Fruit fly (Drosophila melanogaster) whole organism, embryonic: Measurements from ENCODE around the gene Gr9a.

Experiments
- Abd-B ChIP-seq: fragments of 200-800 bp; sonication (Bioruptor generic); optimal IDR thresholded peaks from 2 replicates; lab custom pipeline; 2018; ENCODE audit warnings: missing biosample characterization, mild to moderate bottlenecking, missing genetic modification characterization, moderate library complexity
- Atf6 ChIP-seq: fragments of 200-800 bp; sonication (Bioruptor generic); IDR thresholded peaks from 2 replicates; pipeline ENCODE4 v1.3.6; 2022; ENCODE audit warnings: missing biosample characterization, missing genetic modification characterization
- B-H1 ChIP-seq: fragments of 200-800 bp; sonication (Bioruptor generic); IDR thresholded peaks from 3 replicates; pipeline ENCODE4 v1.3.6; 2022; ENCODE audit warnings: missing biosample characterization, missing genetic modification characterization
- CG10366 ChIP-seq: fragments of 200-800 bp; sonication (Bioruptor generic); IDR thresholded peaks from 2 replicates; pipeline ENCODE4 v1.3.6; 2022; ENCODE audit warnings: missing biosample characterization, missing genetic modification characterization
- CG10462 ChIP-seq: fragments of 200-800 bp; sonication (Bioruptor generic); optimal IDR thresholded peaks from 2 replicates; lab custom pipeline; 2016; ENCODE audit warnings: missing biosample characterization, missing genetic modification characterization
- CG10979 ChIP-seq: fragments of 200-800 bp; sonication (Bioruptor generic); optimal IDR thresholded peaks from 2 replicates; lab custom pipeline; 2018; ENCODE audit warnings: missing biosample characterization, mild to moderate bottlenecking, missing genetic modification characterization, moderate library complexity
- CG11456 ChIP-seq: fragments of 200-800 bp; sonication (Bioruptor generic); IDR thresholded peaks from 3 replicates; pipeline ENCODE4 v1.3.6; 2022; ENCODE audit warnings: missing biosample characterization, missing genetic modification characterization
- CG12104 ChIP-seq: fragments of 200-800 bp; sonication (Bioruptor generic); optimal IDR thresholded peaks from 3 replicates; lab custom pipeline; 2016; ENCODE audit warnings: missing biosample characterization, missing genetic modification characterization
- CG12942 ChIP-seq: fragments of 200-800 bp; sonication (Bioruptor generic); optimal IDR thresholded peaks from 3 replicates; lab custom pipeline; 2016; ENCODE audit warnings: missing biosample characterization, missing genetic modification characterization
- CG14710 ChIP-seq: fragments of 200-800 bp; sonication (Bioruptor generic); optimal IDR thresholded peaks from 3 replicates; lab custom pipeline; 2019; ENCODE audit warnings: missing biosample characterization, mild to moderate bottlenecking, missing genetic modification characterization, moderate library complexity
- CG15514 ChIP-seq: fragments of 200-800 bp; sonication (Bioruptor generic); optimal IDR thresholded peaks from 3 replicates; lab custom pipeline; 2017; ENCODE audit warnings: missing biosample characterization, missing genetic modification characterization, mild to moderate bottlenecking, moderate library complexity, missing genetic modification reagents
- CG15601 ChIP-seq: fragments of 200-800 bp; sonication (Bioruptor generic); optimal IDR thresholded peaks from 3 replicates; lab custom pipeline; 2019; ENCODE audit warnings: missing biosample characterization, mild to moderate bottlenecking, missing genetic modification characterization, moderate library complexity
- CG17328 ChIP-seq: fragments of 200-800 bp; sonication (Bioruptor generic); IDR thresholded peaks from 2 replicates; pipeline ENCODE4 v1.3.6; 2022; ENCODE audit warnings: missing biosample characterization, missing genetic modification characterization
- CG17385 ChIP-seq: fragments of 200-800 bp; sonication (Bioruptor generic); optimal IDR thresholded peaks from 3 replicates; lab custom pipeline; 2018; ENCODE audit warnings: missing biosample characterization, mild to moderate bottlenecking, missing genetic modification characterization
- CG17802 ChIP-seq: fragments of 200-800 bp; sonication (Bioruptor generic); optimal IDR thresholded peaks from 2 replicates; lab custom pipeline; 2018; ENCODE audit warnings: missing biosample characterization, mild to moderate bottlenecking, missing genetic modification characterization, moderate library complexity
- CG18476 ChIP-seq: fragments of 200-800 bp; sonication (Bioruptor generic); optimal IDR thresholded peaks from 2 replicates; lab custom pipeline; 2016; ENCODE audit warnings: missing biosample characterization, mild to moderate bottlenecking, missing genetic modification characterization
- CG2120 ChIP-seq: fragments of 200-800 bp; sonication (Bioruptor generic); optimal IDR thresholded peaks from 3 replicates; lab custom pipeline; 2016; ENCODE audit warnings: missing biosample characterization, missing genetic modification characterization
- CG2889 ChIP-seq: fragments of 200-800 bp; sonication (Bioruptor generic); IDR thresholded peaks from 3 replicates; pipeline ENCODE4 v1.3.6; 2022; ENCODE audit warnings: missing biosample characterization, missing genetic modification characterization
- CG34376 ChIP-seq: fragments of 200-800 bp; sonication (Bioruptor generic); optimal IDR thresholded peaks from 2 replicates; lab custom pipeline; 2018; ENCODE audit warnings: missing biosample characterization, mild to moderate bottlenecking, missing genetic modification characterization
- CG6254 ChIP-seq: fragments of 200-800 bp; sonication (Bioruptor generic); optimal IDR thresholded peaks from 3 replicates; lab custom pipeline; 2017; ENCODE audit warnings: mild to moderate bottlenecking, missing biosample characterization, missing genetic modification reagents, missing genetic modification characterization
- CG8765 ChIP-seq: fragments of 200-800 bp; sonication (Bioruptor generic); IDR thresholded peaks from 2 replicates; pipeline ENCODE4 v1.3.6; 2022; ENCODE audit warnings: missing biosample characterization, missing genetic modification characterization
- E2f1 ChIP-seq: fragments of 200-800 bp; sonication (Bioruptor generic); IDR thresholded peaks from 2 replicates; pipeline ENCODE4 v1.3.6; 2022; ENCODE audit warnings: missing biosample characterization, missing genetic modification characterization
- Eip74EF ChIP-seq, 2 experiments: fragments of 200-800 bp in 1 of 2; fragments of >200 bp in 1 of 2; sonication (Bioruptor generic) in 1 of 2; optimal IDR thresholded peaks; 2 replicates each; lab custom pipeline; 2017 to 2019; ENCODE audit warnings: missing biosample characterization in 2 of 2, missing genetic modification characterization in 2 of 2, mild to moderate bottlenecking in 1 of 2, moderate library complexity in 1 of 2
- Fer3 ChIP-seq: fragments of 200-800 bp; sonication (Bioruptor generic); optimal IDR thresholded peaks from 2 replicates; lab custom pipeline; 2018; ENCODE audit warnings: missing biosample characterization, mild to moderate bottlenecking, missing genetic modification characterization, moderate library complexity
- Hsf ChIP-seq: fragments of 200-800 bp; sonication (Bioruptor generic); optimal IDR thresholded peaks from 3 replicates; lab custom pipeline; 2016; ENCODE audit warnings: missing biosample characterization, missing genetic modification characterization
- Lhr ChIP-seq: fragments of 200-800 bp; sonication (Bioruptor generic); optimal IDR thresholded peaks from 3 replicates; lab custom pipeline; 2017; ENCODE audit warnings: mild to moderate bottlenecking, missing biosample characterization, missing genetic modification reagents, missing genetic modification characterization
- Mad ChIP-seq: fragments of 200-800 bp; sonication (Bioruptor generic); optimal IDR thresholded peaks from 2 replicates; lab custom pipeline; 2016; ENCODE audit warnings: missing biosample characterization, missing genetic modification characterization
- NFAT ChIP-seq: fragments of 200-800 bp; sonication (Bioruptor generic); IDR thresholded peaks from 2 replicates; pipeline ENCODE4 v1.3.6; 2022; ENCODE audit warnings: missing biosample characterization, missing genetic modification characterization
- Ptx1 ChIP-seq: fragments of 200-800 bp; sonication (Bioruptor generic); IDR thresholded peaks from 2 replicates; pipeline ENCODE4 v1.3.6; 2022; ENCODE audit warnings: missing biosample characterization, missing genetic modification characterization
- Sin3A ChIP-seq: fragments of >200 bp; optimal IDR thresholded peaks from 2 replicates; lab custom pipeline; 2018
- Tbp ChIP-seq: fragments of >200 bp; optimal IDR thresholded peaks from 2 replicates; lab custom pipeline; 2018; ENCODE audit warnings: missing biosample characterization, missing genetic modification characterization
- Xbp1 ChIP-seq: fragments of 200-800 bp; sonication (Bioruptor generic); optimal IDR thresholded peaks from 3 replicates; lab custom pipeline; 2016; ENCODE audit warnings: missing biosample characterization, mild to moderate bottlenecking, missing genetic modification characterization
- amos ChIP-seq: fragments of 200-800 bp; sonication (Bioruptor generic); IDR thresholded peaks from 2 replicates; pipeline ENCODE4 v1.3.6; 2022; ENCODE audit warnings: missing biosample characterization, missing genetic modification characterization; ENCODE audit not compliant: partially characterized antibody
- ara ChIP-seq: fragments of 200-800 bp; sonication (Bioruptor generic); IDR thresholded peaks from 2 replicates; pipeline ENCODE4 v1.3.6; 2022; ENCODE audit warnings: missing biosample characterization, missing genetic modification characterization
- bowl ChIP-seq: fragments of 200-800 bp; sonication (Bioruptor generic); IDR thresholded peaks from 2 replicates; pipeline ENCODE4 v1.3.6; 2022; ENCODE audit warnings: missing biosample characterization, missing genetic modification characterization
- bsh ChIP-seq, 2 experiments: fragments of 200-800 bp; sonication (Bioruptor generic); optimal IDR thresholded peaks; 2 replicates each; lab custom pipeline; 2017 to 2018; ENCODE audit warnings: mild to moderate bottlenecking in 2 of 2, missing biosample characterization in 2 of 2, missing genetic modification characterization in 2 of 2, moderate library complexity in 1 of 2
- cg ChIP-seq: fragments of 200-800 bp; sonication (Bioruptor generic); optimal IDR thresholded peaks from 3 replicates; lab custom pipeline; 2019; ENCODE audit warnings: missing biosample characterization, mild to moderate bottlenecking, missing genetic modification characterization, moderate library complexity
- dm ChIP-seq: fragments of 200-800 bp; sonication (Bioruptor generic); optimal IDR thresholded peaks from 3 replicates; lab custom pipeline; 2016; ENCODE audit warnings: missing biosample characterization, missing genetic modification characterization
- dmrt11E ChIP-seq: fragments of 200-800 bp; sonication (Bioruptor generic); optimal IDR thresholded peaks from 3 replicates; lab custom pipeline; 2018; ENCODE audit warnings: missing biosample characterization, mild to moderate bottlenecking, missing genetic modification characterization, moderate library complexity
- ewg ChIP-seq: fragments of 200-800 bp; sonication (Bioruptor generic); optimal IDR thresholded peaks from 3 replicates; lab custom pipeline; 2017; ENCODE audit warnings: mild to moderate bottlenecking, missing biosample characterization, missing genetic modification reagents, missing genetic modification characterization
- fd102C ChIP-seq: fragments of 200-800 bp; sonication (Bioruptor generic); optimal IDR thresholded peaks from 2 replicates; lab custom pipeline; 2018; ENCODE audit warnings: missing biosample characterization, mild to moderate bottlenecking, missing genetic modification characterization, moderate library complexity
- grn ChIP-seq: fragments of 200-800 bp; sonication (Bioruptor generic); optimal IDR thresholded peaks from 3 replicates; lab custom pipeline; 2017; ENCODE audit warnings: missing biosample characterization, missing genetic modification characterization
- phol ChIP-seq: fragments of 200-800 bp; sonication (Bioruptor generic); optimal IDR thresholded peaks from 3 replicates; lab custom pipeline; 2018; ENCODE audit warnings: missing biosample characterization, mild to moderate bottlenecking, missing genetic modification characterization, moderate library complexity
- sens ChIP-seq: fragments of 200-800 bp; sonication (Bioruptor generic); peaks from one replicate; lab custom pipeline; 2016; ENCODE audit warnings: missing biosample characterization, missing genetic modification characterization
- tx ChIP-seq: fragments of 200-800 bp; sonication (Bioruptor generic); optimal IDR thresholded peaks from 2 replicates; lab custom pipeline; 2016; ENCODE audit warnings: missing biosample characterization, missing genetic modification characterization

Gr9a gene

DNA sequence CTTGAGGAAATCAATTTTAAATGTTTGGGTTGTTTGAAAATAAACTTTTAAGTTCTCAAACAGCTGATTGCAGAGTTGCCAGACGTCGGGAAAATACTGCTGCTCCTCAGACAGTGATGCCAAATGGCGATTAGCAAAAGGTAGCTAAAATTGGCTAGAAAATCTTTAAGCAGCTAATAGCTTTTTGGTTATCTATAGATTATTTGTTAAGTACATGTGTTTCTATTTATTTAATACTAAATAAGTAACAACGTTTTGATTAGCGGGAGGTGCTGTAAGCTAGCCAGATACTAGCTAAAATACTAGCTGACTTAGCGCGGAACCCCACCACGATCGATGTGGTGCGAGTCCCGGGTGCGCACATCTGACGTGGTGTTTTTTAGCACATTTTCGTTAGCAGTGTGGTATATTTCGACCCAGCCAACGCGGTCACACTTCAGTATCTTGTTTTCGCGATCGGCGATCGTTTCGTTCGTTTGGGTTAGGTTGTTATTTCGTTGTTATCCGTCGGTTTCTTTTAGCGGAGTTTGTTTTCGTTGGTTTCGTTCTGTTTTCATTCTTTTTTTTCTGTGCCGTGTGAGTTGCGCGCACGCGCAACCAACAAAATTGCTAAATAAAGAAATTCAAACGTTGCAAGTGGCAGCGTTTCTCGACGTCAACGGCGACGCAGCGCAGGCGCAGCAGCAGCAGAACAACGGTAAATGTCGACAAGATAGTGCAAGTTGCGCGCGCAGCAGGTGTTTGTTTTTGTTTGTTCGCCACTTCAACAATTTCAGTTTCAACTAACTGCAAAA is 24.9 kb downstream of the Gr9a start, which contains the start of the genes Naxe and RhoU (continued):
- TF ChIP-seq CG10979 (no peak), fd102C (no peak), CG17328 (GFP tag; lab: Robert Waterston, UW) (0 out of 2 replicates have a peak, but pooled peaks have one; percentile 28), CG12104 (GFP tag; lab: Kevin White, UChicago) (peak; percentile 12), Eip74EF (GFP tag; optimal IDR thresholded peaks at IDR 0.05; lab: Kevin White, UChicago) (no peak), tx (GFP tag; lab: Kevin White, UChicago) (no peak), Abd-B (peak; percentile 37), CG6254 (peak; percentile 12), Lhr (peak; percentile 94), Tbp (GFP tag; lab: Kevin White, UChicago) (no peak), E2f1 (GFP tag; lab: Robert Waterston, UW) (peak; percentile 50), Atf6 (no peak), cg (GFP tag; lab: Kevin White, UChicago) (no peak), CG12942 (peak; percentile 27), bowl (no peak), CG34376 (no peak), ewg (GFP tag; lab: Kevin White, UChicago) (peak; percentile 56), CG15514 (peak; percentile 42), CG14710 (peak; percentile 68), CG10462 (no peak), dmrt11E (tag; lab: Kevin White, UChicago) (peak; percentile 13), Sin3A (lab: Kevin White, UChicago) (peak; percentile 97), CG15601 (tag; lab: Kevin White, UChicago) (no peak), Fer3 (tag; lab: Kevin White, UChicago) (no peak), CG18476 (GFP tag; lab: Kevin White, UChicago) (no peak), phol (tag; lab: Kevin White, UChicago) (peak; percentile 64), Ptx1 (GFP tag; lab: Robert Waterston, UW) (peak; percentile 69), sens (GFP tag; lab: Kevin White, UChicago) (peak; percentile 80), amos (GFP tag; lab: Robert Waterston, UW) (peak; percentile 46; the same call in 1 of the 2 replicates), grn (GFP tag; lab: Kevin White, UChicago) (peak; percentile 93), NFAT (GFP tag; lab: Robert Waterston, UW) (no peak), Mad (GFP tag; lab: Kevin White, UChicago) (no peak), Hsf (peak; percentile 22), CG17385 (GFP tag; lab: Kevin White, UChicago) (peak; percentile 18), CG2889 (GFP tag; lab: Robert Waterston, UW) (no peak), CG17802 (tag; lab: Kevin White, UChicago) (no peak), Xbp1 (GFP tag; lab: Kevin White, UChicago) (peak; percentile 36), CG10366 (GFP tag; lab: Robert Waterston, UW) (no peak; the same call in 1 of the 2 replicates), B-H1 (no peak), bsh (GFP tag; optimal IDR thresholded peaks at IDR 0.05; lab: Kevin White, UChicago) (peak in 1 of 2 experiments; percentile 15), dm (GFP tag; lab: Kevin White, UChicago) (no peak), ara (GFP tag; lab: Robert Waterston, UW) (0 out of 2 replicates have a peak, but pooled peaks have one; percentile 30), CG8765 (0 out of 2 replicates have a peak, but pooled peaks have one; percentile 7), CG11456 (GFP tag; lab: Robert Waterston, UW) (no peak; the same call in 1 of the 3 replicates), CG2120 (GFP tag; lab: Kevin White, UChicago) (peak; percentile 56)
